Worm (Caenorhabditis elegans): ENCODE data around the gene Y38E10A.34.

Y38E10A.34 gene

ce11 chrII:12640370-12640769 is 9.4 kb downstream of the Y38E10A.34 start, which contains the start of gene nhr-235:
Gene nhr-235, plus strand, starts transcription at chrII:12640670.
- TF ChIP-seq xbp-1 (tag; optimal IDR thresholded peaks at IDR 0.05) (no peak), nhr-76 (tag; optimal IDR thresholded peaks at IDR 0.05) (no peak)

ce11 chrII:12654447-12654846 is 23.5 kb downstream of the Y38E10A.34 start, which contains the start of gene rgs-4:
Gene rgs-4, plus strand, starts transcription at chrII:12654747.
- TF ChIP-seq nhr-19 (GFP tag; conservative IDR thresholded peaks at IDR 0.05) (no peak), hlh-17 (GFP tag; optimal IDR thresholded peaks at IDR 0.05; ENCODE audit: borderline replicate concordance) (no peak), xbp-1 (tag; optimal IDR thresholded peaks at IDR 0.05) (no peak), pqm-1 (tag; optimal IDR thresholded peaks at IDR 0.05) (no peak), ama-1 (optimal IDR thresholded peaks at IDR 0.05) (no peak), nhr-237 (tag; optimal IDR thresholded peaks at IDR 0.05) (no peak), sox-4 (tag; optimal IDR thresholded peaks at IDR 0.05) (no peak), pax-3 (tag; optimal IDR thresholded peaks at IDR 0.05) (no peak), hpl-2 (GFP tag; optimal IDR thresholded peaks at IDR 0.05) (no peak), lin-39 (tag; optimal IDR thresholded peaks at IDR 0.05) (no peak), rnt-1 (tag; optimal IDR thresholded peaks at IDR 0.05) (no peak), isw-1 (GFP tag; IDR thresholded peaks at IDR 0.05) (no peak), lin-15B (tag; optimal IDR thresholded peaks at IDR 0.05) (no peak), swsn-7 (tag; optimal IDR thresholded peaks at IDR 0.05) (no peak)

ce11 chrII:12655816-12656215 is 24.8 kb downstream of the Y38E10A.34 start:
- peak; percentile 19 for TF ChIP-seq fkh-8 (tag; optimal IDR thresholded peaks at IDR 0.05)
- TF ChIP-seq dsc-1 (tag; optimal IDR thresholded peaks at IDR 0.05) = peak; percentile 77
- TF ChIP-seq elt-3 (tag; optimal IDR thresholded peaks at IDR 0.05) = no peak
- TF ChIP-seq ama-1 (optimal IDR thresholded peaks at IDR 0.05) = no peak
- no peak for TF ChIP-seq unc-98 (GFP tag; IDR thresholded peaks at IDR 0.05)

DNA sequence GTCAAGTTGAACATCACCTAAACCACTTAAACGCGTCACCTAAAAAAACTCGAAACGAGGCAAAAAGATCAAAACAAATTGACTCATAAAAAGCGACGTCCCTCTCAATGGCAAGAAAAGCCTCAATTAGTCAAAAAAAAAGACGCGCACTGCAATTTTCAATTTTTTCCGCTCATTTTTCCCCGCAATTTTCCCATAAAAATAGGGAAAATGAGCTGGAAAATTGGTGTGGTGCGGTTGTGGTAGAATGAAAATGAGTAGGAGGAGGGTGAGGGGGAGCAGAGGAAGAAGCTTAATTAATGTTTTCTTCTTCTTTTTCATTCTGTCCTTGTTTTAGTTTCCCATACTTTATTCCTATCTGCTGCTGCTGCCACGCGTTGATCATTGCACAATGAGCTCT is 26.6 kb downstream of the Y38E10A.34 start:
- no peak for TF ChIP-seq lin-15B (tag; optimal IDR thresholded peaks at IDR 0.05)
- peak; percentile 52 for TF ChIP-seq lin-14 (GFP tag; optimal IDR thresholded peaks at IDR 0.05)

ce11 chrII:12658409-12658808 is 27.4 kb downstream of the Y38E10A.34 start:
- TF ChIP-seq snpc-4 (tag; optimal IDR thresholded peaks at IDR 0.05) (peak; percentile 6), rnt-1 (tag; optimal IDR thresholded peaks at IDR 0.05) (peak; percentile 40), ets-5 (GFP tag; IDR thresholded peaks at IDR 0.05) (no peak), lsy-2 (tag; optimal IDR thresholded peaks at IDR 0.05) (peak in 1 of 2 experiments; percentile 22), nhr-76 (tag; optimal IDR thresholded peaks at IDR 0.05) (no peak), mdl-1 (tag; optimal IDR thresholded peaks at IDR 0.05) (peak in 1 of 2 experiments; percentile 23), ces-1 (GFP tag; optimal IDR thresholded peaks at IDR 0.05) (no peak), lin-14 (GFP tag; optimal IDR thresholded peaks at IDR 0.05) (peak; percentile 36), hlh-4 (tag; optimal IDR thresholded peaks at IDR 0.05) (no peak), fkh-10 (GFP tag; optimal IDR thresholded peaks at IDR 0.05) (no peak), lir-3 (tag; optimal IDR thresholded peaks at IDR 0.05; ENCODE audit: poor library complexity) (no peak), zip-4 (GFP tag; optimal IDR thresholded peaks at IDR 0.05) (no peak), unc-130 (tag; optimal IDR thresholded peaks at IDR 0.05) (no peak)

- TF ChIP-seq lin-35 (GFP tag; optimal IDR thresholded peaks at IDR 0.05) (peak in 1 of 2 experiments; percentile 13), jun-1 (tag; optimal IDR thresholded peaks at IDR 0.05) (no peak), dpl-1 (GFP tag; optimal IDR thresholded peaks at IDR 0.05) (peak in 2 of 3 experiments; percentile 13 to 29), zip-4 (GFP tag; optimal IDR thresholded peaks at IDR 0.05) (no peak), tbx-2 (tag; optimal IDR thresholded peaks at IDR 0.05) (no peak), nhr-90 (tag; optimal IDR thresholded peaks at IDR 0.05; ENCODE audit: poor library complexity) (no peak), elt-3 (tag; optimal IDR thresholded peaks at IDR 0.05) (peak in 1 of 6 experiments; percentile 15), egl-27 (tag; optimal IDR thresholded peaks at IDR 0.05) (no peak), nhr-84 (tag; optimal IDR thresholded peaks at IDR 0.05) (no peak), nhr-85 (tag) (no peak), unc-130 (tag; optimal IDR thresholded peaks at IDR 0.05) (peak; percentile 59), fkh-4 (tag; optimal IDR thresholded peaks at IDR 0.05; ENCODE audit: borderline replicate concordance) (peak; percentile 58), zag-1 (tag; optimal IDR thresholded peaks at IDR 0.05) (no peak), ets-5 (GFP tag; IDR thresholded peaks at IDR 0.05) (no peak), unc-86 (tag; optimal IDR thresholded peaks at IDR 0.05) (no peak), nhr-77 (tag; optimal IDR thresholded peaks at IDR 0.05) (no peak), ces-1 (GFP tag; optimal IDR thresholded peaks at IDR 0.05) (no peak), hlh-17 (GFP tag; optimal IDR thresholded peaks at IDR 0.05; ENCODE audit: borderline replicate concordance) (no peak)
Measured at ce11 chrII:12659676-12660371, 28.8 kb downstream of the Y38E10A.34 start.

Data from whole organism, L1 larva.